Worm (Caenorhabditis elegans): ENCODE data around the gene R11D1.7.

Gene R11D1.7

DNA sequence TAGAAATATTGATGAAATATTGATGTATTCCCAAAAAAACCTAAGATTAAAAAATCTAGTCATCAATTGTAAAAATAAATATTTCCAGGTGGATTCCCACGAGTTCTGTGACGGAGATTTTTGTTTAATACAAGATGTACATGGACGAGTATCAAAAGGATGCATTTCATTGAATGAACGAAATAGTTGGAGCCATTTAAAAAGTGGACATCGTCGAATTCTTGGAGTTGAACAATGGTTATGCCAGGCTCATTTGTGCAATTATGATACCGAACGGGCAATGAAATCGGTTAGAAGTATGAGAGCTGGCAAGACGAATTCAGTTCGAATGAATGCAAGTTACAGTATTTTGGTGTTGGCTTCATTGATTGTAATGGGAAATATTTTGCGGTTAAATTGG lies 29.7 kb downstream of the R11D1.7 start:
- TF ChIP-seq tbx-2 (tag; optimal IDR thresholded peaks at IDR 0.05), result no peak
- TF ChIP-seq hpl-2 (GFP tag; optimal IDR thresholded peaks at IDR 0.05), result no peak
- no peak for TF ChIP-seq lin-39 (tag; optimal IDR thresholded peaks at IDR 0.05)
- no peak for TF ChIP-seq fkh-8 (tag; optimal IDR thresholded peaks at IDR 0.05)
- TF ChIP-seq lin-14 (GFP tag; optimal IDR thresholded peaks at IDR 0.05), result no peak
- no peak for TF ChIP-seq lin-35 (GFP tag; optimal IDR thresholded peaks at IDR 0.05)
- TF ChIP-seq efl-1 (optimal IDR thresholded peaks at IDR 0.05), result no peak
- TF ChIP-seq efl-1 (GFP tag; optimal IDR thresholded peaks at IDR 0.05 in 1 of 2), result no peak
- TF ChIP-seq ceh-8 (GFP tag; optimal IDR thresholded peaks at IDR 0.05), result no peak
- no peak for TF ChIP-seq nhr-76 (tag; optimal IDR thresholded peaks at IDR 0.05)
- no peak for TF ChIP-seq vab-15 (tag; optimal IDR thresholded peaks at IDR 0.05)
- TF ChIP-seq snu-23 (GFP tag; optimal IDR thresholded peaks at IDR 0.05), result no peak

DNA sequence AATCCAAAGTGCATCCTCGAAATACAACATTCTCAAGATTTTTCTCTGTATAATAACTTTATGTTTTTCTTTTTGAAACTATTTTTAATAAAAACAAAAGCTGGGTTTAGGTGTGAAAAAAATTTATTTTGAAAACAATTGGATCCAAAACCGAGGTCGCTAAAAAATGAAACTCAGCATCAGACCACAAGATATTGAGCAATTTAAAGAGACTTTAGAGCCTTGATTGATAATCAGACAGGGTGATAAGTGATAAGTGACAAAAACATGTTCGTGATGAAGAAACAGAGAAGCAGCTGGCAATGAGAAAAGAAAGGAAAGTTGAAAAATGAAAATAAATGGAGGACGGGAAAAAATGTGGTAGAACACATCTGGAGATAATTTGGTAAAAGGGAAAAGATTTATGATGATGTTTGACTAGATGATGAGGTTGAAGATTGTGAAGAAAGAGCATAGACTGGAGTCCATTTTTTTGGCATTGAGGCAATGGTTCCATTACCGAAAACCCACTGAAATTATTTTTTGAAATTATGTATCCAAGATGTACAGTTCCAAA lies 31.8 kb downstream of the R11D1.7 start, which contains the start of gene C15C8.6:
Gene C15C8.6, minus strand, starts transcription at position 51 of the 556 bp plus-strand sequence.
- TF ChIP-seq dsc-1 (tag; optimal IDR thresholded peaks at IDR 0.05), result peak; percentile 87
- TF ChIP-seq egl-27 (tag; optimal IDR thresholded peaks at IDR 0.05), result no peak
- peak; percentile 83 for TF ChIP-seq fkh-4 (tag; optimal IDR thresholded peaks at IDR 0.05; ENCODE audit: borderline replicate concordance)

ce11 chrV:12752407-12752806 lies 32.6 kb downstream of the R11D1.7 start, which contains the start of gene C15C8.8:
C15C8.8 (minus strand) TSS chrV:12752507.
- TF ChIP-seq sup-37 (GFP tag; optimal IDR thresholded peaks at IDR 0.05) (no peak), ces-1 (GFP tag; optimal IDR thresholded peaks at IDR 0.05) (no peak), nhr-85 (tag) (peak; percentile 25), blmp-1 (tag; optimal IDR thresholded peaks at IDR 0.05) (peak; percentile 40)

DNA sequence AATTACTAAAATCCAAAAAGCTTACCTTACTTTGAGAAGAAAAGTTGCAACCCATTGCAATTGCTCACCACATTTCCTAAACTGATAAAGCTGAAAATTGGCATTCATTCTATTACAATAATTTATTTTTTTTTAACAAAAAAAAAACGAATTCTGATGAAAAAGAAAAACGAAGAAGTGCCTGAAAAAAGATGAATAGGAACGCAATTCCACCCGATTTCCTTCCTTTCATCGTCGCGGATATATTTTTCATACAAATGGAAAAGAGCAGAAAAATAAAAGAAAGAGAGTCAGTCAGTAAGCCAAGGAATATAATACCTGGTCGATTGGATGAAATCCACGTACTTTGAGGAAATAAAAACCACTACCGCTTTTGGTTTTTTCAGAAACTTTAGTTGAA lies 35.0 kb downstream of the R11D1.7 start, which contains the start of gene gpa-13:
Gene gpa-13, minus strand, starts transcription at position 101 of the 400 bp plus-strand sequence.
- no peak for TF ChIP-seq C34B4.2 (tag; optimal IDR thresholded peaks at IDR 0.05)
- TF ChIP-seq efl-3 (GFP tag; optimal IDR thresholded peaks at IDR 0.05), result no peak
- TF ChIP-seq fkh-8 (tag; optimal IDR thresholded peaks at IDR 0.05), result no peak
- no peak for TF ChIP-seq nhr-47 (tag; optimal IDR thresholded peaks at IDR 0.05)
- no peak for TF ChIP-seq unc-30 (tag; optimal IDR thresholded peaks at IDR 0.05)
- no peak for TF ChIP-seq efl-1 (optimal IDR thresholded peaks at IDR 0.05)
- TF ChIP-seq efl-1 (GFP tag; optimal IDR thresholded peaks at IDR 0.05 in 1 of 2), result no peak
- no peak for TF ChIP-seq lsy-2 (tag; optimal IDR thresholded peaks at IDR 0.05)
- TF ChIP-seq jun-1 (tag; optimal IDR thresholded peaks at IDR 0.05), result no peak
- TF ChIP-seq ceh-63 (GFP tag; optimal IDR thresholded peaks at IDR 0.05), result no peak
- no peak for TF ChIP-seq ztf-4 (tag; optimal IDR thresholded peaks at IDR 0.05)
- TF ChIP-seq aha-1 (tag; optimal IDR thresholded peaks at IDR 0.05), result no peak
- TF ChIP-seq grh-1 (GFP tag; IDR thresholded peaks at IDR 0.05), result no peak
- no peak for TF ChIP-seq mdl-1 (tag; optimal IDR thresholded peaks at IDR 0.05)
- no peak for TF ChIP-seq blmp-1 (tag; optimal IDR thresholded peaks at IDR 0.05)

DNA sequence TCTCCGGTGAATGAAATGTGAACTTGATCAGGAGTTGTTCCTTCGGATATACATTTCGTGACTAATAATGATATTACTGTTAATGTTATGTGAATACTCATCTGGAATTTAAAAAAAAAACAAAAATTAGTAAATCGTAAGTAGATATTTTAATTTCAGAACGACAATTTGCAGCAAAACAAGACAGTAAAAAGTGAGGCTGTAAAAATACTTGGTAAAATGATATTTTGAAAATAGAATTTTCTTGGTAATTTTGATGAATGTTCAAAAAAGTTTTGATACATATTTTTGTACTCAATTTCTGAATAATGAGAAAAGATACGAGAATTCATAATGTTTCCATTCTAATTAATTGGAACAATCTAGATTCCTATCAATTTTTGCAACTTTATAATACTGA lies 39.8 kb downstream of the R11D1.7 start, which contains the start of gene papl-1:
Gene papl-1, minus strand, starts transcription at position 101 of the 400 bp plus-strand sequence.
- no peak for TF ChIP-seq nhr-47 (tag; optimal IDR thresholded peaks at IDR 0.05)
- no peak for TF ChIP-seq mef-2 (tag; optimal IDR thresholded peaks at IDR 0.05)
- TF ChIP-seq lsy-2 (tag; optimal IDR thresholded peaks at IDR 0.05), result no peak
- no peak for TF ChIP-seq jun-1 (tag; optimal IDR thresholded peaks at IDR 0.05)
- TF ChIP-seq nhr-20 (tag; optimal IDR thresholded peaks at IDR 0.05), result no peak

DNA sequence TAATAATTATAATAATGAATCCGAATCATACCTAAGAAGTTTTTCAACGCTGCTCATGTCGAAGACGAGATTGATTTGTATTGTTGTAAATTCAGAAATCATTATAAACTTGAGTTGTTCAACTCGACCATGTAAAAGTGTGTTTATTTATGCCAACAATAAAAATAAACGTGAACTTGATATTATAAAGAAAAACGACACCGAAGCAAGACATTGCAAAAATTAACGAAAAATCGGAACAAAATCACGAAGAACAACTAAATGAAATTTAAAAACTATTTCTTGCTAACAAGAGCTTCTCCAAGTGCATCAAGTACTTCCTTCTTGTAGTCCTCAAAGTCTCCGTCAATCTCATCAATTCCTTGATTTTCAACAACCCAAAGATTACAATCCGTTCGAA lies 41.1 kb downstream of the R11D1.7 start, which contains the start of gene F18E2.15:
Gene F18E2.15, minus strand, starts transcription at position 101 of the 400 bp plus-strand sequence.
- no peak for TF ChIP-seq ztf-4 (tag; optimal IDR thresholded peaks at IDR 0.05)
- TF ChIP-seq ama-1 (optimal IDR thresholded peaks at IDR 0.05), result no peak
- no peak for TF ChIP-seq xbp-1 (tag; optimal IDR thresholded peaks at IDR 0.05)
- no peak for TF ChIP-seq lin-35 (GFP tag; optimal IDR thresholded peaks at IDR 0.05)
- no peak for TF ChIP-seq ceh-82 (tag; optimal IDR thresholded peaks at IDR 0.05)
- no peak for TF ChIP-seq lin-14 (GFP tag; optimal IDR thresholded peaks at IDR 0.05)
- no peak for TF ChIP-seq grh-1 (GFP tag; IDR thresholded peaks at IDR 0.05)
- TF ChIP-seq lir-3 (tag; optimal IDR thresholded peaks at IDR 0.05; ENCODE audit: poor library complexity), result no peak
- no peak for TF ChIP-seq nhr-20 (tag; optimal IDR thresholded peaks at IDR 0.05)
- no peak for TF ChIP-seq hlh-4 (tag; optimal IDR thresholded peaks at IDR 0.05)
- no peak for TF ChIP-seq nhr-77 (tag; optimal IDR thresholded peaks at IDR 0.05)
- no peak for TF ChIP-seq elt-2 (tag; optimal IDR thresholded peaks at IDR 0.05)
- no peak for TF ChIP-seq hlh-17 (GFP tag; optimal IDR thresholded peaks at IDR 0.05; ENCODE audit: borderline replicate concordance)
- TF ChIP-seq nhr-85 (tag), result no peak
